Fruit fly (Drosophila melanogaster): ENCODE results near the gene CG46394.

Gene CG46394

dm6 chr3L:11593778-11594177 is 6.4 kb upstream of the CG46394 start:
- no peak for TF ChIP-seq Mnt (GFP tag; optimal IDR thresholded peaks at IDR 0.05)
- TF ChIP-seq cnc (optimal IDR thresholded peaks at IDR 0.05) = no peak
- no peak for TF ChIP-seq cic (GFP tag; optimal IDR thresholded peaks at IDR 0.05)
- peak; percentile 66 for TF ChIP-seq CG7045 (GFP tag; optimal IDR thresholded peaks at IDR 0.05)
- peak; percentile 9 for TF ChIP-seq CG14711 (tag; optimal IDR thresholded peaks at IDR 0.05)
- peak; percentile 22 for TF ChIP-seq CG11617 (GFP tag; optimal IDR thresholded peaks at IDR 0.05)
- TF ChIP-seq Crg-1 (GFP tag; optimal IDR thresholded peaks at IDR 0.05) = no peak
- TF ChIP-seq CG7101 (tag; optimal IDR thresholded peaks at IDR 0.05) = peak; percentile 35
- peak; percentile 62 for TF ChIP-seq CG12768 (GFP tag; optimal IDR thresholded peaks at IDR 0.05)
- peak; percentile 81 for TF ChIP-seq CG33017 (tag; optimal IDR thresholded peaks at IDR 0.05)

DNA sequence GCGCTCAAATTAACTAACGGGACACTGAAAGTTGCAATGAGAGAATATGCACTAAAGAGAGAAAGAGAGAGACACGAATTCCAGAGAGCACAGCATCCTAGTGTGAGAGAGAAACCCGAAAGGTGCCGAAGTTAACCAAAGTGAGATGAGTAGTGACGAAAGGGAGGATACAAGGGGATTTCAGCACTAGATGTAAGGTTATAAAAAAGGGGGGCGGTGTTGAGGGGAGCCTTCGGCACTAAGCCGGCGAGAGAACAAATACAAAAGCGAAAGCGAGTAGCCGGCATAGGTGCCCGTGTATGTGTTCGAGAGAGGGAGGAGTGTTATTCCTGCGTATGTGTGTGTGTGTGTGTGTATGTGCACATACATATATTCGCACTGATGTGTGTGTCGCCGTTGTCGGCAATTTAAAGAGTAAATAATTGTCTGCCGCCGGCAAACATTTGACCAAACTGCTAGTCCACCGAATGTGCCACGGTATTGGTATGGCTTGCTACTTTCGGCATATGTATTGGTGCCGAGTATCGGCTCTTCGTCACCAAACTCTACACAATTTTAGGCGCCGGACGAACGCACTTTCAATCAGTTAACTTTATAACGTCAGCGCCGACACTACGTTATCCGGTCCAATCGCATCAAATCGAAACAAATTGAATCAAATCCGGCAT is 3.5 kb upstream of the CG46394 start, which contains the start of gene CG7368:
CG7368 (plus strand) TSS at position 618 of the 668 bp plus-strand sequence.
- no peak for TF ChIP-seq CG14711 (tag; optimal IDR thresholded peaks at IDR 0.05)
- TF ChIP-seq Mnt (GFP tag; optimal IDR thresholded peaks at IDR 0.05) = no peak
- no peak for TF ChIP-seq pad (GFP tag; optimal IDR thresholded peaks at IDR 0.05)
- TF ChIP-seq toe (GFP tag; optimal IDR thresholded peaks at IDR 0.05) = no peak
- no peak for TF ChIP-seq CG33017 (tag; optimal IDR thresholded peaks at IDR 0.05)
- TF ChIP-seq CG5204 (GFP tag; optimal IDR thresholded peaks at IDR 0.05) = no peak
- no peak for TF ChIP-seq cnc (optimal IDR thresholded peaks at IDR 0.05)
- no peak for TF ChIP-seq ovo (GFP tag; optimal IDR thresholded peaks at IDR 0.05)
- no peak for TF ChIP-seq CG1620 (GFP tag; optimal IDR thresholded peaks at IDR 0.05)
- TF ChIP-seq bab1 (GFP tag; optimal IDR thresholded peaks at IDR 0.05) = no peak

- TF ChIP-seq CG14711 (tag; optimal IDR thresholded peaks at IDR 0.05) = no peak
- peak; percentile 0 for TF ChIP-seq CG7101 (tag; optimal IDR thresholded peaks at IDR 0.05)
- no peak for TF ChIP-seq Crg-1 (GFP tag; optimal IDR thresholded peaks at IDR 0.05)
- no peak for TF ChIP-seq pad (GFP tag; optimal IDR thresholded peaks at IDR 0.05)
- TF ChIP-seq CG7045 (GFP tag; optimal IDR thresholded peaks at IDR 0.05) = peak; percentile 64
- TF ChIP-seq Hr96 (GFP tag; optimal IDR thresholded peaks at IDR 0.05) = no peak
- TF ChIP-seq CG1620 (GFP tag; optimal IDR thresholded peaks at IDR 0.05) = no peak
- no peak for TF ChIP-seq kay (GFP tag; ENCODE audit: borderline replicate concordance)
- TF ChIP-seq bab1 (GFP tag; optimal IDR thresholded peaks at IDR 0.05) = no peak
- no peak for TF ChIP-seq Mnt (GFP tag; optimal IDR thresholded peaks at IDR 0.05)
- TF ChIP-seq tj (GFP tag; optimal IDR thresholded peaks at IDR 0.05) = peak; percentile 5
- TF ChIP-seq CG33017 (tag; optimal IDR thresholded peaks at IDR 0.05) = peak; percentile 48
- TF ChIP-seq CG12768 (GFP tag; optimal IDR thresholded peaks at IDR 0.05) = no peak
- TF ChIP-seq cic (GFP tag; optimal IDR thresholded peaks at IDR 0.05) = no peak
- TF ChIP-seq CG5204 (GFP tag; optimal IDR thresholded peaks at IDR 0.05) = peak; percentile 14
- TF ChIP-seq cnc (optimal IDR thresholded peaks at IDR 0.05) = no peak
- no peak for TF ChIP-seq ovo (GFP tag; optimal IDR thresholded peaks at IDR 0.05)
- peak; percentile 33 for TF ChIP-seq CG11617 (GFP tag; optimal IDR thresholded peaks at IDR 0.05)
- TF ChIP-seq Clk (GFP tag; optimal IDR thresholded peaks at IDR 0.05) = no peak
- TF ChIP-seq toe (GFP tag; optimal IDR thresholded peaks at IDR 0.05) = no peak
Observed at dm6 chr3L:11599255-11599654, 915 bp upstream of the CG46394 start.

DNA sequence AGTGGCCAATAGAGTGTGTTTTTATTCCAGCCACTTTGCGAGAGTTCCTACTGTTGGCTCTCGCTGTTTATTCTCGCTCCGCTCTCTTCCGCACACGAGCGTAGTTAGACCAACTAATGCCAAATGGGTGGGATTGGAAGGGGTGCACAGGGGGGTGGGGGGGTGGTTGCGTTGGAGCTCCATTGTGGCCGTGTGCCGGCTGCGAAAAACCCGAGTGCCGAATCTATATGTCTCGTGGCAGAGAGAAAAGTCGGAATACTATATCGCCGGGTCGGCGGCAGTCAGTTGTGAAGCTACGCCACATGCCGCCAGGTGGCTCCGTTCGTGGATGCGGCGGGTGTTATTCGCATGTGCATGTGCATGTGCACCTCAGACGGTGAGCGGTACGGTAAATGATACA is 963 bp downstream of the CG46394 start:
- TF ChIP-seq CG11617 (GFP tag; optimal IDR thresholded peaks at IDR 0.05) (no peak), Mnt (GFP tag; optimal IDR thresholded peaks at IDR 0.05) (peak; percentile 6), Hr96 (GFP tag; optimal IDR thresholded peaks at IDR 0.05) (no peak)

DNA sequence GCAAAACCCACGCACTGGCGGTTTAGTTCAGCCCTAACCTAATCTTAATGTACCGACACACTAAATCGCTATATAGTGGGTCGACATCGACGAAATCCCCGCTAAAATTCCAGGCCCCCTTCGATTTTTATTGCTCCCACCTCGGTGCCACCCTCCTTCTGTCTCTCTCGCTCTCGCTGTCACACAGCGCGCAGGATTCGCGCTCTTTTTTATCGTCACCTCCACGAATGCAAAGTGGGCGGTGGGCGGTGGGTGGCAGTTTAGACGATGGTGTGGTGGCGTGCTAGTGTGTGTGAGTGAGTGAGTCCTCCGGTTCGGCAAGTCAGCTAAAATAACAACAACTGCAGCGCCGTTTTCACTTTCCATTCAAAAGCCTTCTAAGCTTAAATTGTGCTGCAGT is 1.9 kb downstream of the CG46394 start:
- no peak for TF ChIP-seq CG7101 (tag; optimal IDR thresholded peaks at IDR 0.05)
- TF ChIP-seq kay (GFP tag; ENCODE audit: borderline replicate concordance) = no peak
- no peak for TF ChIP-seq Mnt (GFP tag; optimal IDR thresholded peaks at IDR 0.05)
- no peak for TF ChIP-seq CG12768 (GFP tag; optimal IDR thresholded peaks at IDR 0.05)
- no peak for TF ChIP-seq Hr96 (GFP tag; optimal IDR thresholded peaks at IDR 0.05)
- TF ChIP-seq CG5204 (GFP tag; optimal IDR thresholded peaks at IDR 0.05) = no peak
- TF ChIP-seq cic (GFP tag; optimal IDR thresholded peaks at IDR 0.05) = no peak
- TF ChIP-seq CG33017 (tag; optimal IDR thresholded peaks at IDR 0.05) = no peak
- TF ChIP-seq CG7045 (GFP tag; optimal IDR thresholded peaks at IDR 0.05) = no peak
- TF ChIP-seq bab1 (GFP tag; optimal IDR thresholded peaks at IDR 0.05) = no peak

DNA sequence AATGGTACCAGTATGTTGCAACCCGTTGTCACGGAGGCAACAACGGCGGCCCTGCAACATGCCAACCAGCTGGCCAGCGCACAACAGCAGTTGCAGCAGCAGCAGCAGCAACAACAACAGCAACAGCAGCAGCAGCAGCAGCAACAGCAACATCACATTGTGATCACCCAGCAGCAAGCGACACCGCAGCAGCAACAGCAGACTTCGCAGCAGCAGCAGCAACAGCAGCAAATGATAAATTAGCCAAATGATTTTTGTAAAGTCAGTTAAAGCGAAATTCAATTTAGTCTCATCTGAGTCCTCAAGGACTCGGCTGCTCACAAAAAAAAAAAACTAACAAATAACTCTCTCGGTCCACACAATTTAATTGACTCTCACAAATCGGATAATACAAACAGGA is 4.1 kb downstream of the CG46394 start:
- TF ChIP-seq CG11617 (GFP tag; optimal IDR thresholded peaks at IDR 0.05) = no peak
- no peak for TF ChIP-seq CG5204 (GFP tag; optimal IDR thresholded peaks at IDR 0.05)
- no peak for TF ChIP-seq Hr96 (GFP tag; optimal IDR thresholded peaks at IDR 0.05)
- TF ChIP-seq ovo (GFP tag; optimal IDR thresholded peaks at IDR 0.05) = no peak

dm6 chr3L:11609153-11609809 is 9.1 kb downstream of the CG46394 start, which contains the start of gene Duba:
Duba (minus strand) TSS chr3L:11609465.
- TF ChIP-seq kay (GFP tag; ENCODE audit: borderline replicate concordance) (no peak), Mnt (GFP tag; optimal IDR thresholded peaks at IDR 0.05) (peak; percentile 44), CG11617 (GFP tag; optimal IDR thresholded peaks at IDR 0.05) (no peak), CG5204 (GFP tag; optimal IDR thresholded peaks at IDR 0.05) (peak; percentile 23), CG7045 (GFP tag; optimal IDR thresholded peaks at IDR 0.05) (no peak)

Data from whole organism, adult.